Worm (Caenorhabditis elegans): Measurements from ENCODE around the gene K04F1.9.
A peak's percentile ranks its signal among the peaks of the same experiment; 100 is the strongest.

Gene K04F1.9

ce11 chrV:1631148-1631547 lies 33.9 kb upstream of the K04F1.9 start, which contains the start of gene Y46H3D.8:
TSS of gene Y46H3D.8 (minus strand) at chrV:1631248.
- TF ChIP-seq nhr-102 (tag; optimal IDR thresholded peaks at IDR 0.05) (no peak), nhr-237 (tag; optimal IDR thresholded peaks at IDR 0.05) (no peak)

- TF ChIP-seq T20F7.1 (GFP tag; optimal IDR thresholded peaks at IDR 0.05) (no peak), nhr-41 (GFP tag; IDR thresholded peaks at IDR 0.05) (no peak), Y105C5A.15 (GFP tag; IDR thresholded peaks at IDR 0.05) (no peak), jun-1 (tag; optimal IDR thresholded peaks at IDR 0.05) (no peak), hif-1 (tag; optimal IDR thresholded peaks at IDR 0.05) (no peak), mxl-2 (GFP tag; conservative IDR thresholded peaks at IDR 0.05) (no peak), hlh-11 (tag; optimal IDR thresholded peaks at IDR 0.05) (no peak), F44E2.7 (GFP tag; IDR thresholded peaks at IDR 0.05) (no peak), ztf-7 (tag; optimal IDR thresholded peaks at IDR 0.05) (no peak), pha-4 (GFP tag; IDR thresholded peaks at IDR 0.05) (no peak), pha-4 (tag; optimal IDR thresholded peaks at IDR 0.05) (no peak), F10B5.3 (tag; optimal IDR thresholded peaks at IDR 0.05) (no peak), ceh-44 (GFP tag; IDR thresholded peaks at IDR 0.05) (no peak)
Observed at ce11 chrV:1631717-1632116, 33.3 kb upstream of the K04F1.9 start, which contains the start of gene irld-17. TSS of gene irld-17 (plus strand) at chrV:1632017.

- TF ChIP-seq zag-1 (tag; optimal IDR thresholded peaks at IDR 0.05) (no peak), unc-39 (tag; optimal IDR thresholded peaks at IDR 0.05) (no peak), madf-5 (GFP tag; IDR thresholded peaks at IDR 0.05) (no peak)
Observed at ce11 chrV:1635859-1636258, 29.2 kb upstream of the K04F1.9 start, which contains the start of gene str-222. TSS of gene str-222 (plus strand) at chrV:1636159.

- no peak for TF ChIP-seq arid-1 (GFP tag; conservative IDR thresholded peaks at IDR 0.05)
- TF ChIP-seq ceh-82 (tag; optimal IDR thresholded peaks at IDR 0.05): no peak
- TF ChIP-seq zip-11 (GFP tag; IDR thresholded peaks at IDR 0.05): no peak
- TF ChIP-seq ceh-20 (GFP tag; IDR thresholded peaks at IDR 0.05): no peak
- no peak for TF ChIP-seq skn-1 (tag; optimal IDR thresholded peaks at IDR 0.05)
- no peak for TF ChIP-seq daf-8 (GFP tag; IDR thresholded peaks at IDR 0.05)
- no peak for TF ChIP-seq snpc-1.2 (GFP tag; IDR thresholded peaks at IDR 0.05)
Observed at ce11 chrV:1640008-1640407, 25.0 kb upstream of the K04F1.9 start, which contains the start of gene str-221. TSS of gene str-221 (plus strand) at chrV:1640308.

ce11 chrV:1642199-1642598 lies 22.8 kb upstream of the K04F1.9 start, which contains the start of gene Y46H3D.1:
TSS of gene Y46H3D.1 (plus strand) at chrV:1642499.
- TF ChIP-seq unc-39 (tag; optimal IDR thresholded peaks at IDR 0.05) (no peak), mep-1 (tag; optimal IDR thresholded peaks at IDR 0.05) (no peak), lin-39 (tag; optimal IDR thresholded peaks at IDR 0.05) (no peak), ZK546.5 (tag; optimal IDR thresholded peaks at IDR 0.05) (no peak), T20F7.1 (GFP tag; optimal IDR thresholded peaks at IDR 0.05) (no peak), zip-11 (GFP tag; IDR thresholded peaks at IDR 0.05) (no peak), daf-19 (GFP tag; conservative IDR thresholded peaks at IDR 0.05) (no peak), F26F4.8 (GFP tag; conservative IDR thresholded peaks at IDR 0.05) (no peak)

ce11 chrV:1642768-1643167 lies 22.3 kb upstream of the K04F1.9 start:
- no peak for TF ChIP-seq madf-5 (GFP tag; IDR thresholded peaks at IDR 0.05)
- TF ChIP-seq pha-4 (GFP tag; IDR thresholded peaks at IDR 0.05): no peak
- TF ChIP-seq pha-4 (tag; optimal IDR thresholded peaks at IDR 0.05): no peak
- TF ChIP-seq nhr-11 (tag; optimal IDR thresholded peaks at IDR 0.05): no peak
- TF ChIP-seq nhr-48 (tag; optimal IDR thresholded peaks at IDR 0.05): no peak
- TF ChIP-seq hlh-30 (tag; optimal IDR thresholded peaks at IDR 0.05; ENCODE audit: insufficient read depth): no peak
- TF ChIP-seq nhr-111 (GFP tag; optimal IDR thresholded peaks at IDR 0.05): no peak
- TF ChIP-seq nhr-28 (tag; optimal IDR thresholded peaks at IDR 0.05): no peak
- peak; percentile 75; the same call in 1 of the 2 replicates for TF ChIP-seq F44E2.7 (GFP tag; IDR thresholded peaks at IDR 0.05)
- no peak for TF ChIP-seq gei-8 (GFP tag; optimal IDR thresholded peaks at IDR 0.05)
- TF ChIP-seq hlh-11 (tag; optimal IDR thresholded peaks at IDR 0.05): no peak
- 0 out of 2 replicates have a peak, but pooled peaks have one; percentile 25 for TF ChIP-seq dmd-8 (GFP tag; IDR thresholded peaks at IDR 0.05)
- TF ChIP-seq mes-2 (tag; optimal IDR thresholded peaks at IDR 0.05; ENCODE audit: poor library complexity, severe bottlenecking): no peak
- no peak for TF ChIP-seq mxl-2 (GFP tag; conservative IDR thresholded peaks at IDR 0.05)

All from whole organism, L4 larva.